Worm (Caenorhabditis elegans) whole organism, L1 larva: Measurements from ENCODE around the gene F21H7.5.

ENCODE experiments used
- fos-1 ChIP-seq: fragments of 150-350 bp; optimal IDR thresholded peaks from 2 replicates; lab custom pipeline; 2014; ENCODE audit warnings: missing biosample characterization, missing genetic modification characterization
- rnt-1 ChIP-seq: sonication (generic microtip); optimal IDR thresholded peaks from 2 replicates; lab custom pipeline; 2016; ENCODE audit warnings: mild to moderate bottlenecking, missing genetic modification characterization, moderate library complexity, missing compliant biosample characterization

DNA sequence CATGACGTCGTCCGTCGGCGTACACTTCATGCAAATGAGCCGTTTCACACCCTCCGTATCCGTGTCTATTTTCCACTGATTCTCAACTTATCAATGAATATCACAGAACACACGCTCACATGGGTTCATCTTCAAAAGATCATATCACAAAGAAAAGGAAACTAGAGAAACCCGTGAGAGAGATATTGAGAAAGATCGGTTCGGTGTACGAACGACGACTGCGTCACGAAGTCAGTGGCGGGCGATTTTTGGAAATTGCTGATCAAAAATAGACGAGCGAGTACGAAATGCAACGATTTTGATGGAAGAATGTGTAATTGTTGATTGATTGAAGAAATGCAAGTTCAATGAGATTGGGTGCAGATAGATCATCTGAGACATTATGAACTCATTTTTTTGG is 24.0 kb upstream of the F21H7.5 start:
- TF ChIP-seq rnt-1 (tag; lab: Kevin White, UChicago), result no peak
- TF ChIP-seq fos-1, result no peak
